Worm (Caenorhabditis elegans) whole organism, L2 larva: Measurements from ENCODE around the gene acy-3.

Experiments used
- C34F6.9 ChIP-seq: fragments of 150-350 bp; optimal IDR thresholded peaks from 2 replicates; lab custom pipeline; 2014; ENCODE audit warnings: missing biosample characterization, missing genetic modification characterization
- R02D3.7 ChIP-seq: fragments of 150-350 bp; optimal IDR thresholded peaks from 2 replicates; lab custom pipeline; 2014; ENCODE audit warnings: missing biosample characterization, missing genetic modification characterization
- ceh-16 ChIP-seq: fragments of 150-350 bp; optimal IDR thresholded peaks from 2 replicates; lab custom pipeline; 2014; ENCODE audit warnings: missing biosample characterization, missing genetic modification characterization
- lin-39 ChIP-seq: fragments of 150-350 bp; optimal IDR thresholded peaks from 2 replicates; lab custom pipeline; 2014; ENCODE audit warnings: missing biosample characterization, missing genetic modification reagents, missing genetic modification characterization
- nhr-12 ChIP-seq: fragments of 150-350 bp; optimal IDR thresholded peaks from 2 replicates; lab custom pipeline; 2014; ENCODE audit warnings: missing biosample characterization, missing genetic modification characterization
- skn-1 ChIP-seq: sonication (generic microtip); optimal IDR thresholded peaks from 2 replicates; lab custom pipeline; 2017; ENCODE audit warnings: missing biosample characterization, missing genetic modification characterization
- snpc-4 ChIP-seq: fragments of 150-350 bp; optimal IDR thresholded peaks from 2 replicates; lab custom pipeline; 2014; ENCODE audit warnings: missing biosample characterization, missing genetic modification characterization
- unc-62 ChIP-seq: fragments of 150-350 bp; optimal IDR thresholded peaks from 2 replicates; lab custom pipeline; 2014; ENCODE audit warnings: missing biosample characterization, missing genetic modification reagents, missing genetic modification characterization
- zag-1 ChIP-seq: fragments of 150-350 bp; optimal IDR thresholded peaks from 2 replicates; lab custom pipeline; 2014; ENCODE audit warnings: missing biosample characterization, missing genetic modification characterization
- ztf-4 ChIP-seq: fragments of 150-350 bp; optimal IDR thresholded peaks from 2 replicates; lab custom pipeline; 2014; ENCODE audit warnings: missing biosample characterization, missing genetic modification characterization

DNA sequence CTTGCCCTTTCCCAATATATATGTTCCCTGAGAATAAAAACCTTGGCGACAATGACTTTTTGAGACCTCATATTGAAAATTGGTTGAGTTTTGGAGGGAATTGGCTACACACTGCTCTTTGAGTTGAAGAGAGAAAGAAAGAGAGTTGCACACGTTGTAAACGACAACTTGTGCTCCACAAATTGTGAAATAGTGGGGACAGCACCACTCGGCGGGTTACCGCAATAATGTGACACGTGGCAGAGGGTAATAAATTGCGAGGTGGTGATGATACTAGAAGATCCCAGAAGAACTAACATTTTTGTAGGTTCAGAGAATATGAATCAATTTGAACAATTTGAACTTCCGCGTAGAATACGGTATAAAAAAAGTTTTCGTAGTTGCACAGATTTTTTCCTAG, 4.5 kb downstream of the acy-3 start:
- TF ChIP-seq C34F6.9, result peak; percentile 12
- TF ChIP-seq unc-62 (GFP tag; lab: Kevin White, UChicago), result no peak
- TF ChIP-seq R02D3.7 (tag; lab: Kevin White, UChicago), result no peak
- TF ChIP-seq zag-1, result no peak
- TF ChIP-seq ceh-16, result no peak
- no peak for TF ChIP-seq lin-39 (tag; lab: Kevin White, UChicago)
- peak; percentile 32 for TF ChIP-seq ztf-4 (tag; lab: Kevin White, UChicago)
- no peak for TF ChIP-seq nhr-12 (tag; lab: Kevin White, UChicago)
- no peak for TF ChIP-seq skn-1 (tag; lab: Kevin White, UChicago)
- TF ChIP-seq snpc-4 (tag; lab: Kevin White, UChicago), result no peak
